Fruit fly (Drosophila melanogaster): ENCODE measurements around the gene mei-P26.

- TF ChIP-seq cic (GFP tag; optimal IDR thresholded peaks at IDR 0.05) = no peak
- TF ChIP-seq CG7045 (GFP tag; optimal IDR thresholded peaks at IDR 0.05) = no peak
- no peak for TF ChIP-seq kay (GFP tag; ENCODE audit: borderline replicate concordance)
- no peak for TF ChIP-seq CG11617 (GFP tag; optimal IDR thresholded peaks at IDR 0.05)
- TF ChIP-seq CG33017 (tag; optimal IDR thresholded peaks at IDR 0.05) = no peak
- TF ChIP-seq pad (GFP tag; optimal IDR thresholded peaks at IDR 0.05) = no peak
- TF ChIP-seq ovo (GFP tag; optimal IDR thresholded peaks at IDR 0.05) = no peak
- TF ChIP-seq CG12768 (GFP tag; optimal IDR thresholded peaks at IDR 0.05) = no peak
- TF ChIP-seq CG1620 (GFP tag; optimal IDR thresholded peaks at IDR 0.05) = no peak
- no peak for TF ChIP-seq Hr96 (GFP tag; optimal IDR thresholded peaks at IDR 0.05)
- no peak for TF ChIP-seq CG14711 (tag; optimal IDR thresholded peaks at IDR 0.05)
These were observed 37.2 kb downstream of the mei-P26 start for dm6 chrX:9200234-9200633.
